Worm (Caenorhabditis elegans) whole organism, young adult: Measurements from ENCODE around the gene msp-142.

Experiments used
- B0261.1 ChIP-seq: sonication (generic microtip); optimal IDR thresholded peaks from 2 replicates; lab custom pipeline; 2016; ENCODE audit warnings: mild to moderate bottlenecking, missing genetic modification characterization, moderate library complexity, missing compliant biosample characterization
- C06A6.2 ChIP-seq: fragments of 200-800 bp; sonication (Bioruptor generic); conservative IDR thresholded peaks from 2 replicates; pipeline ENCODE4 v1.3.6; 2022; ENCODE audit warnings: missing genetic modification characterization, missing compliant biosample characterization
- F33H1.4 ChIP-seq: fragments of 200-800 bp; sonication (Bioruptor generic); IDR thresholded peaks from 2 replicates; pipeline ENCODE4 v1.3.6; 2022; ENCODE audit warnings: missing genetic modification reagents, missing genetic modification characterization, missing compliant biosample characterization
- F37B4.10 ChIP-seq: fragments of 200-800 bp; sonication (Bioruptor generic); IDR thresholded peaks from 2 replicates; pipeline ENCODE4 v1.3.6; 2022; ENCODE audit warnings: missing genetic modification characterization, missing compliant biosample characterization
- F52B5.7 ChIP-seq: sonication (generic microtip); optimal IDR thresholded peaks from 2 replicates; lab custom pipeline; 2016; ENCODE audit warnings: mild to moderate bottlenecking, missing genetic modification characterization, missing compliant biosample characterization
- F55B11.4 ChIP-seq: sonication (generic microtip); optimal IDR thresholded peaks from 2 replicates; lab custom pipeline; 2016; ENCODE audit warnings: missing compliant biosample characterization, missing genetic modification characterization, borderline replicate concordance; ENCODE audit not compliant: insufficient read depth
- F57C9.4 ChIP-seq: sonication (generic microtip); optimal IDR thresholded peaks from 2 replicates; lab custom pipeline; 2017; ENCODE audit warnings: mild to moderate bottlenecking, missing genetic modification characterization, missing compliant biosample characterization
- Y53G8AR.9 ChIP-seq: fragments of 200-800 bp; sonication (Bioruptor generic); conservative IDR thresholded peaks from 2 replicates; pipeline ENCODE4 v1.3.6; 2022; ENCODE audit warnings: missing genetic modification reagents, missing genetic modification characterization, missing compliant biosample characterization
- Y56A3A.18 ChIP-seq: fragments of 200-800 bp; sonication (Bioruptor generic); IDR thresholded peaks from 2 replicates; pipeline ENCODE4 v1.3.6; 2022; ENCODE audit warnings: missing genetic modification reagents, missing genetic modification characterization, missing compliant biosample characterization
- Y95B8A.8 ChIP-seq: fragments of 200-800 bp; sonication (Bioruptor generic); IDR thresholded peaks from 2 replicates; pipeline ENCODE4 v1.3.6; 2022; ENCODE audit warnings: missing genetic modification reagents, missing genetic modification characterization, missing compliant biosample characterization
- ZK185.1 ChIP-seq: sonication (generic microtip); optimal IDR thresholded peaks from 2 replicates; lab custom pipeline; 2016; ENCODE audit warnings: mild to moderate bottlenecking, missing genetic modification characterization, missing compliant biosample characterization; ENCODE audit not compliant: poor library complexity, severe bottlenecking
- akir-1 ChIP-seq: fragments of 200-800 bp; sonication (Bioruptor generic); optimal IDR thresholded peaks from 2 replicates; lab custom pipeline; 2018; ENCODE audit warnings: mild to moderate bottlenecking, missing genetic modification characterization, moderate library complexity, missing compliant biosample characterization
- aptf-3 ChIP-seq: fragments of 200-800 bp; sonication (Bioruptor generic); IDR thresholded peaks from 2 replicates; pipeline ENCODE4 v1.3.6; 2022; ENCODE audit warnings: missing genetic modification characterization, missing compliant biosample characterization
- bed-1 ChIP-seq: fragments of 200-800 bp; sonication (Bioruptor generic); IDR thresholded peaks from 2 replicates; pipeline ENCODE4 v1.3.6; 2022; ENCODE audit warnings: missing genetic modification reagents, missing genetic modification characterization, missing compliant biosample characterization
- bed-2 ChIP-seq: fragments of 200-800 bp; sonication (Bioruptor generic); IDR thresholded peaks from 2 replicates; pipeline ENCODE4 v1.3.6; 2022; ENCODE audit warnings: missing genetic modification reagents, missing genetic modification characterization, missing compliant biosample characterization
- ccch-3 ChIP-seq: fragments of 200-800 bp; sonication (Bioruptor generic); optimal IDR thresholded peaks from 2 replicates; lab custom pipeline; 2018; ENCODE audit warnings: mild to moderate bottlenecking, missing genetic modification characterization, missing compliant biosample characterization
- ceh-27 ChIP-seq: fragments of 200-800 bp; sonication (Bioruptor generic); optimal IDR thresholded peaks from 2 replicates; lab custom pipeline; 2018; ENCODE audit warnings: mild to moderate bottlenecking, missing genetic modification characterization, moderate library complexity, missing compliant biosample characterization
- ceh-91 ChIP-seq: fragments of 200-800 bp; sonication (Bioruptor generic); IDR thresholded peaks from 2 replicates; pipeline ENCODE4 v1.3.6; 2022; ENCODE audit warnings: missing genetic modification reagents, missing genetic modification characterization, missing compliant biosample characterization
- egrh-3 ChIP-seq: fragments of 200-800 bp; sonication (Bioruptor generic); IDR thresholded peaks from 2 replicates; pipeline ENCODE4 v1.3.6; 2022; ENCODE audit warnings: missing genetic modification reagents, missing genetic modification characterization, missing compliant biosample characterization
- him-1 ChIP-seq: sonication (generic microtip); optimal IDR thresholded peaks from 2 replicates; lab custom pipeline; 2016; ENCODE audit warnings: missing genotype, missing genetic modification reagents, missing genetic modification characterization, missing compliant biosample characterization
- hmg-1.2 ChIP-seq: fragments of 200-800 bp; sonication (Bioruptor generic); IDR thresholded peaks from 2 replicates; pipeline ENCODE4 v1.3.6; 2022; ENCODE audit warnings: missing genetic modification reagents, missing genetic modification characterization, missing compliant biosample characterization
- hrde-1 ChIP-seq: sonication (generic microtip); optimal IDR thresholded peaks from 2 replicates; lab custom pipeline; 2016; ENCODE audit warnings: missing genetic modification characterization, mild to moderate bottlenecking, missing compliant biosample characterization, moderate library complexity, missing genotype, missing genetic modification reagents, borderline replicate concordance
- lag-1 ChIP-seq: fragments of 200-800 bp; sonication (Bioruptor generic); IDR thresholded peaks from 2 replicates; pipeline ENCODE4 v1.3.6; 2022; ENCODE audit warnings: missing genetic modification reagents, missing genetic modification characterization, missing compliant biosample characterization
- let-607 ChIP-seq, 2 experiments: fragments of 200-800 bp in 1 of 2; sonication (Bioruptor generic) in 1 of 2; sonication (generic microtip) in 1 of 2; optimal IDR thresholded peaks; 2 replicates each; lab custom pipeline; 2016 to 2018; ENCODE audit warnings: mild to moderate bottlenecking in 2 of 2, missing compliant biosample characterization in 2 of 2, missing genetic modification characterization in 2 of 2, moderate library complexity in 2 of 2, missing genotype in 1 of 2
- lin-26 ChIP-seq: fragments of 200-800 bp; sonication (Bioruptor generic); IDR thresholded peaks from 2 replicates; pipeline ENCODE4 v1.3.6; 2022; ENCODE audit warnings: missing genetic modification reagents, missing genetic modification characterization, missing compliant biosample characterization
- lin-40 ChIP-seq: sonication (generic microtip); optimal IDR thresholded peaks from 2 replicates; lab custom pipeline; 2016; ENCODE audit warnings: missing genetic modification characterization, mild to moderate bottlenecking, missing compliant biosample characterization, missing genotype, missing genetic modification reagents
- lin-54 ChIP-seq: fragments of 200-800 bp; sonication (Bioruptor generic); optimal IDR thresholded peaks from 2 replicates; lab custom pipeline; 2018; ENCODE audit warnings: mild to moderate bottlenecking, missing genetic modification characterization, missing compliant biosample characterization
- lsy-27 ChIP-seq: sonication (generic microtip); optimal IDR thresholded peaks from 2 replicates; lab custom pipeline; 2017; ENCODE audit warnings: missing genetic modification characterization, mild to moderate bottlenecking, missing compliant biosample characterization, antibody characterized with exemption, missing genotype, borderline replicate concordance; ENCODE audit not compliant: insufficient read depth
- madf-10 ChIP-seq: sonication (generic microtip); optimal IDR thresholded peaks from 2 replicates; lab custom pipeline; 2016; ENCODE audit warnings: mild to moderate bottlenecking, missing genetic modification characterization, missing compliant biosample characterization
- mel-28 ChIP-seq: sonication (generic microtip); optimal IDR thresholded peaks from 2 replicates; lab custom pipeline; 2016; ENCODE audit warnings: borderline replicate concordance, mild to moderate bottlenecking, missing genetic modification characterization, missing compliant biosample characterization
- mxl-1 ChIP-seq: sonication (generic microtip); optimal IDR thresholded peaks from 2 replicates; lab custom pipeline; 2016; ENCODE audit warnings: missing genetic modification characterization, missing compliant biosample characterization
- nhr-27 ChIP-seq: fragments of 200-800 bp; sonication (Bioruptor generic); optimal IDR thresholded peaks from 2 replicates; lab custom pipeline; 2018; ENCODE audit warnings: mild to moderate bottlenecking, missing genetic modification characterization, moderate library complexity, missing compliant biosample characterization
- nhr-80 ChIP-seq: sonication (generic microtip); optimal IDR thresholded peaks from 2 replicates; lab custom pipeline; 2016; ENCODE audit warnings: missing genetic modification characterization, missing compliant biosample characterization
- pbrm-1 ChIP-seq: fragments of 200-800 bp; sonication (Bioruptor generic); IDR thresholded peaks from 2 replicates; pipeline ENCODE4 v1.3.6; 2022; ENCODE audit warnings: missing genetic modification reagents, missing genetic modification characterization, missing compliant biosample characterization
- pha-4 ChIP-seq: fragments of 150-350 bp; sonication (generic microtip); optimal IDR thresholded peaks from 2 replicates; lab custom pipeline; 2014; ENCODE audit warnings: missing biosample characterization, missing genetic modification reagents, missing genetic modification characterization
- rcor-1 ChIP-seq: fragments of 200-800 bp; sonication (Bioruptor generic); IDR thresholded peaks from 2 replicates; pipeline ENCODE4 v1.3.6; 2022; ENCODE audit warnings: missing genetic modification reagents, missing genetic modification characterization, missing compliant biosample characterization
- snpc-3.4 ChIP-seq: sonication (generic microtip); optimal IDR thresholded peaks from 2 replicates; lab custom pipeline; 2017; ENCODE audit warnings: missing genetic modification characterization, mild to moderate bottlenecking, missing compliant biosample characterization, antibody characterized with exemption, moderate library complexity, missing genotype, missing genetic modification reagents
- xnd-1 ChIP-seq: sonication (generic microtip); optimal IDR thresholded peaks from 2 replicates; lab custom pipeline; 2016; ENCODE audit warnings: missing genotype, missing genetic modification reagents, missing genetic modification characterization, missing compliant biosample characterization
- ztf-18 ChIP-seq: sonication (generic microtip); optimal IDR thresholded peaks from 2 replicates; lab custom pipeline; 2016; ENCODE audit warnings: missing genotype, mild to moderate bottlenecking, missing genetic modification characterization, missing compliant biosample characterization
- ztf-22 ChIP-seq: fragments of 200-800 bp; sonication (Bioruptor generic); optimal IDR thresholded peaks from 2 replicates; lab custom pipeline; 2018; ENCODE audit warnings: mild to moderate bottlenecking, missing genetic modification characterization, moderate library complexity, missing compliant biosample characterization
- ztf-25 ChIP-seq: fragments of 200-800 bp; sonication (Bioruptor generic); IDR thresholded peaks from 2 replicates; pipeline ENCODE4 v1.3.6; 2022; ENCODE audit warnings: missing genetic modification reagents, missing genetic modification characterization, missing compliant biosample characterization

msp-142 gene

DNA sequence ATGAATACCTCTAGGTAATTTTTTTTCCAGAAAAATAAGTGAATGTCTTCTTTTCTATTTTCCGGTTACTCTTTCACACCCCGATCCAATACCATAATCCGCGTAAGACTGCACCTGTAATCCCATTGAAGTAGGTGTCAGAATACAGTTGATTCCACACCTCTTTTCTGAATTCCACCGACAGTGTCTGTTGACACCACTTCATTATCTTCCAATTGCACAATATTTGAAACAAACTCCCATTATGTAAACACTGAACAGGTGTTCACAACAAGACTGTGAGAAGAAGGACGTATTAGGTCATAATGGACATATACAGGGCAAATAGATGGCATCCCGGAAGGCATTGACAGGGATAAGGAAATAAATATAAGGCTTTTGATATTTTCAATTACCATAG lies 20.4 kb upstream of the msp-142 start:
- TF ChIP-seq pha-4 (tag; lab: Kevin White, UChicago) (no peak), ZK185.1 (tag; lab: Kevin White, UChicago) (no peak), lin-40 (tag; lab: Kevin White, UChicago) (no peak), nhr-27 (tag; lab: Kevin White, UChicago) (no peak), Y56A3A.18 (no peak), F57C9.4 (tag; lab: Kevin White, UChicago) (no peak), rcor-1 (GFP tag; lab: Robert Waterston, UW) (no peak), lag-1 (no peak), mel-28 (tag; lab: Kevin White, UChicago) (no peak), F33H1.4 (no peak), xnd-1 (tag; lab: Kevin White, UChicago) (no peak)

DNA sequence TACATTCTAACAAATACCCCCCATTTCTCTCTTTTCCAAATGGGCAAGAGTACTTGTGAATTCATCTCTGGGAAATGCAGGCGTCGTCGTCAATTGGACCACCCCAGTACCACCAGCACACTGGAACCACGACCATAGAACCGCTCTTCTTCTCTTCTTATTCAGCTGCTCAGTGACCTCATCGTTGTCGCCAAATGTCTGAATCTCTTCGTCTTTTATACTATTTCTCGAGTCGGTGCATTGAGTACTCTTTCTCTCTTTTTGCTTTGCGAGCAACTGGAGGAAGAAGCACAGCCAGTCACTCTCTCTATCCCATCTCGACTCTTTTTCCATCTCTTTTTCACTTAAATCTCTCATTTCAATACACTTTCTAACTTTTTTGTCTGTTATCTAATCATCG lies 17.9 kb upstream of the msp-142 start:
- TF ChIP-seq hmg-1.2 (GFP tag; lab: Robert Waterston, UW) (peak; percentile 50; the same call in 1 of the 2 replicates), ceh-27 (GFP tag; lab: Kevin White, UChicago) (peak; percentile 7), let-607 (tag; optimal IDR thresholded peaks at IDR 0.05; lab: Kevin White, UChicago) (no peak)

DNA sequence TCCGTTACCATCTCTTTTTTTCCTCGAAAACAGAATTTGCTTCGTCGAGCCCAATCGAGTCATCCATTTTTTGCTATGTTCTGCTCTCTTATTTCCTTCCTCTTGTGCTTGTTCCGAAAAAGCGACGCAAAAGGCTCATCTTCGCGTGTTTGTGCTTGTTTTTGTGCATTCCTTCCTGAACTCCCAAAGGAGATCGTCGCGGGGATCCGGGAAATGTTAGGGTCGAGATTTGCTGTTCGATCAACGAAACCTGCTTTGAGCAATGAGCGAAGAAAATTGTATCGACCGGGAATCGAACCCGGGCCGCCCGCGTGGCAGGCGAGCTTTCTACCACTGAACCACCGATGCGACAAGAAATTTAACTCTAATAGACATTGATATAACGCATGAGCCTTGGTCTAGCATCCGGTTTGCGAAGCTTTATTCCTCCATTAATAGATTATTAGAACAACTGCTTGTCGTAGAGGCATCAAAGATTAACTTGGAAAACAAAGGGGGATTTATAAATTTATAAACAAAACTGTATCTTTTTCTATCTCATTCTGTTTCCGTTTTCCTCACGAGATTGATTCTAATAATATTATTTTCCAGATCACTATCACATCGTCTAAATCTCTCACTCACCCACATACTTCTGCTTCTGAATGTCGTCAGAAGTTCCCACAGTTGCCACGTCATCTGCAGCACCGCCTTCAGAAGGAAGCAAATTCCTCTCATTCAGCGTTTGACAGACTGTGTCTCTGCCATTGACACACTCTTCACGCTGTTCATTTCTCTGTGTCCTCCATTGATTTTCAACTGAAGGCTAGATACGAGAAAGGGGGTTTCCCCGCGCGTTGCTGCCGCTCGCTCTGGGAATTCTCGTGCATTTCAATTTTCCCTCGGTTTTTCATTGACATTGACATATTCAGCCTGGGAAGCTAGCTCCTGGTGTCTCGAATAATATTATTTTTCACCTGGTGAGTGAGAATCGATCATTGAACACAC lies 15.5 kb upstream of the msp-142 start, which contains the start of gene K05F1.6:
Gene K05F1.6, plus strand, starts transcription at position 586 of the 987 bp plus-strand sequence.
- peak; percentile 90 for TF ChIP-seq lsy-27
- TF ChIP-seq snpc-3.4 (tag; lab: Kevin White, UChicago), result peak; percentile 84
- peak; percentile 90 for TF ChIP-seq F52B5.7 (tag; lab: Kevin White, UChicago)
- TF ChIP-seq aptf-3 (GFP tag; lab: Robert Waterston, UW), result peak; percentile 95
- TF ChIP-seq F55B11.4 (tag; lab: Kevin White, UChicago), result no peak
- TF ChIP-seq madf-10 (tag; lab: Kevin White, UChicago), result peak; percentile 70
- no peak for TF ChIP-seq F37B4.10 (GFP tag; lab: Robert Waterston, UW)
- peak; percentile 88; the same call in 1 of the 2 replicates for TF ChIP-seq ztf-25
- TF ChIP-seq F57C9.4 (tag; lab: Kevin White, UChicago), result no peak
- TF ChIP-seq ZK185.1 (tag; lab: Kevin White, UChicago), result peak; percentile 60
- TF ChIP-seq hrde-1 (tag; lab: Kevin White, UChicago), result peak; percentile 90
- peak; percentile 40 to 65 for TF ChIP-seq let-607 (tag; optimal IDR thresholded peaks at IDR 0.05; lab: Kevin White, UChicago)
- TF ChIP-seq egrh-3, result peak; percentile 49; the same call in 1 of the 2 replicates
- no peak for TF ChIP-seq bed-1 (GFP tag; lab: Robert Waterston, UW)
- peak; percentile 70 for TF ChIP-seq Y95B8A.8
- peak; percentile 61; the same call in 1 of the 2 replicates for TF ChIP-seq bed-2 (GFP tag; lab: Robert Waterston, UW)
- TF ChIP-seq pbrm-1 (GFP tag; lab: Robert Waterston, UW), result peak; percentile 79
- peak; percentile 83 for TF ChIP-seq him-1 (tag; lab: Kevin White, UChicago)
- TF ChIP-seq B0261.1 (tag; lab: Kevin White, UChicago), result peak; percentile 94
- peak; percentile 76 for TF ChIP-seq mxl-1
- TF ChIP-seq C06A6.2 (GFP tag; lab: Robert Waterston, UW), result no peak
- peak; percentile 81 for TF ChIP-seq ztf-18 (tag; lab: Kevin White, UChicago)
- no peak for TF ChIP-seq akir-1
- TF ChIP-seq rcor-1 (GFP tag; lab: Robert Waterston, UW), result peak; percentile 82
- TF ChIP-seq ccch-3 (GFP tag; lab: Kevin White, UChicago), result no peak
- peak; percentile 34; the same call in 1 of the 2 replicates for TF ChIP-seq F33H1.4
- TF ChIP-seq Y53G8AR.9, result peak; percentile 77; the same call in 1 of the 2 replicates
- peak; percentile 57 for TF ChIP-seq ceh-91 (GFP tag; lab: Robert Waterston, UW)
- peak; percentile 12 for TF ChIP-seq ztf-22
- TF ChIP-seq lin-26, result peak; percentile 95
- TF ChIP-seq nhr-80 (tag; lab: Kevin White, UChicago), result peak; percentile 81
- TF ChIP-seq lin-54 (GFP tag; lab: Kevin White, UChicago), result peak; percentile 74
